Worm (Caenorhabditis elegans) whole organism, young adult: ENCODE data around the gene C50F4.16.
A peak's percentile ranks its signal among the peaks of the same experiment; 100 is the strongest.

ENCODE experiments used
- B0336.3 ChIP-seq: fragments of 200-800 bp; sonication (Bioruptor generic); IDR thresholded peaks from 2 replicates; pipeline ENCODE4 v1.3.6; 2022; ENCODE audit warnings: missing genetic modification characterization, missing compliant biosample characterization
- C06A6.2 ChIP-seq: fragments of 200-800 bp; sonication (Bioruptor generic); conservative IDR thresholded peaks from 2 replicates; pipeline ENCODE4 v1.3.6; 2022; ENCODE audit warnings: missing genetic modification characterization, missing compliant biosample characterization
- D2030.7 ChIP-seq: fragments of 200-800 bp; sonication (Bioruptor generic); IDR thresholded peaks from 2 replicates; pipeline ENCODE4 v1.3.6; 2022; ENCODE audit warnings: missing genetic modification reagents, missing genetic modification characterization, missing compliant biosample characterization
- F39B2.1 ChIP-seq: fragments of 200-800 bp; sonication (Bioruptor generic); IDR thresholded peaks from 2 replicates; pipeline ENCODE4 v1.3.6; 2022; ENCODE audit warnings: missing genetic modification reagents, missing genetic modification characterization, missing compliant biosample characterization
- F49E8.2 ChIP-seq: sonication (generic microtip); optimal IDR thresholded peaks from 3 replicates; lab custom pipeline; 2017; ENCODE audit warnings: missing genetic modification characterization, mild to moderate bottlenecking, missing compliant biosample characterization, antibody characterized with exemption, moderate library complexity; ENCODE audit not compliant: insufficient read depth
- F55B11.4 ChIP-seq: sonication (generic microtip); optimal IDR thresholded peaks from 2 replicates; lab custom pipeline; 2016; ENCODE audit warnings: missing compliant biosample characterization, missing genetic modification characterization, borderline replicate concordance; ENCODE audit not compliant: insufficient read depth
- F57A8.1 ChIP-seq: fragments of 200-800 bp; sonication (Bioruptor generic); optimal IDR thresholded peaks from 2 replicates; lab custom pipeline; 2018; ENCODE audit warnings: mild to moderate bottlenecking, missing genetic modification characterization, moderate library complexity, missing compliant biosample characterization
- K12H6.12 ChIP-seq: fragments of 200-800 bp; sonication (Bioruptor generic); optimal IDR thresholded peaks from 2 replicates; lab custom pipeline; 2018; ENCODE audit warnings: mild to moderate bottlenecking, missing genetic modification characterization, missing compliant biosample characterization
- T26A5.8 ChIP-seq: sonication (generic microtip); optimal IDR thresholded peaks from 2 replicates; lab custom pipeline; 2016; ENCODE audit warnings: missing genetic modification characterization, missing compliant biosample characterization
- Y53F4B.3 ChIP-seq: fragments of 200-800 bp; sonication (Bioruptor generic); IDR thresholded peaks from 2 replicates; pipeline ENCODE4 v1.3.6; 2022; ENCODE audit warnings: missing genetic modification reagents, missing genetic modification characterization, missing compliant biosample characterization
- Y79H2A.3 ChIP-seq: fragments of 200-800 bp; sonication (Bioruptor generic); conservative IDR thresholded peaks from 2 replicates; pipeline ENCODE4 v1.3.6; 2022; ENCODE audit warnings: missing genetic modification reagents, missing genetic modification characterization, missing compliant biosample characterization
- Y95B8A.8 ChIP-seq: fragments of 200-800 bp; sonication (Bioruptor generic); IDR thresholded peaks from 2 replicates; pipeline ENCODE4 v1.3.6; 2022; ENCODE audit warnings: missing genetic modification reagents, missing genetic modification characterization, missing compliant biosample characterization
- ZK185.1 ChIP-seq: sonication (generic microtip); optimal IDR thresholded peaks from 2 replicates; lab custom pipeline; 2016; ENCODE audit warnings: mild to moderate bottlenecking, missing genetic modification characterization, missing compliant biosample characterization; ENCODE audit not compliant: poor library complexity, severe bottlenecking
- ama-1 ChIP-seq, 3 experiments: fragments of 150-350 bp in 1 of 3; sonication (generic microtip) in 2 of 3; optimal IDR thresholded peaks; 2 replicates each; lab custom pipeline; 2014 to 2018; ENCODE audit warnings: missing biosample characterization in 2 of 3, missing genetic modification characterization in 2 of 3, missing genetic modification reagents in 2 of 3
- aptf-3 ChIP-seq: fragments of 200-800 bp; sonication (Bioruptor generic); IDR thresholded peaks from 2 replicates; pipeline ENCODE4 v1.3.6; 2022; ENCODE audit warnings: missing genetic modification characterization, missing compliant biosample characterization
- attf-3 ChIP-seq: fragments of 200-800 bp; sonication (Bioruptor generic); conservative IDR thresholded peaks from 2 replicates; pipeline ENCODE4 v1.3.6; 2022; ENCODE audit warnings: missing genetic modification reagents, missing genetic modification characterization, missing compliant biosample characterization
- attf-5 ChIP-seq: fragments of 200-800 bp; sonication (Bioruptor generic); optimal IDR thresholded peaks from 2 replicates; lab custom pipeline; 2018; ENCODE audit warnings: mild to moderate bottlenecking, missing genetic modification characterization, missing compliant biosample characterization
- attf-6 ChIP-seq: fragments of 200-800 bp; sonication (Bioruptor generic); IDR thresholded peaks from 2 replicates; pipeline ENCODE4 v1.3.6; 2022; ENCODE audit warnings: missing genetic modification reagents, missing genetic modification characterization, missing compliant biosample characterization
- cebp-2 ChIP-seq: fragments of 200-800 bp; sonication (Bioruptor generic); IDR thresholded peaks from 2 replicates; pipeline ENCODE4 v1.3.6; 2022; ENCODE audit warnings: missing genetic modification characterization, missing compliant biosample characterization
- ceh-27 ChIP-seq: fragments of 200-800 bp; sonication (Bioruptor generic); optimal IDR thresholded peaks from 2 replicates; lab custom pipeline; 2018; ENCODE audit warnings: mild to moderate bottlenecking, missing genetic modification characterization, moderate library complexity, missing compliant biosample characterization
- ceh-79 ChIP-seq: sonication (generic microtip); optimal IDR thresholded peaks from 2 replicates; lab custom pipeline; 2017; ENCODE audit warnings: mild to moderate bottlenecking, missing genetic modification characterization, missing compliant biosample characterization
- ceh-91 ChIP-seq: fragments of 200-800 bp; sonication (Bioruptor generic); IDR thresholded peaks from 2 replicates; pipeline ENCODE4 v1.3.6; 2022; ENCODE audit warnings: missing genetic modification reagents, missing genetic modification characterization, missing compliant biosample characterization
- dox-1 ChIP-seq: fragments of 200-800 bp; sonication (Bioruptor generic); IDR thresholded peaks from 2 replicates; pipeline ENCODE4 v1.3.6; 2022; ENCODE audit warnings: missing genetic modification reagents, missing genetic modification characterization, missing compliant biosample characterization
- efl-1 ChIP-seq: fragments of 150-350 bp; optimal IDR thresholded peaks from 2 replicates; lab custom pipeline; 2014; ENCODE audit warnings: missing biosample characterization, missing genetic modification reagents, missing genetic modification characterization
- egl-44 ChIP-seq: fragments of 200-800 bp; sonication (Bioruptor generic); IDR thresholded peaks from 2 replicates; pipeline ENCODE4 v1.3.6; 2022; ENCODE audit warnings: missing genetic modification reagents, missing genetic modification characterization, missing compliant biosample characterization
- ets-4 ChIP-seq: fragments of 200-800 bp; sonication (Bioruptor generic); optimal IDR thresholded peaks from 2 replicates; lab custom pipeline; 2018; ENCODE audit warnings: mild to moderate bottlenecking, missing genetic modification characterization, missing compliant biosample characterization
- gei-17 ChIP-seq: fragments of 200-800 bp; sonication (Bioruptor generic); optimal IDR thresholded peaks from 2 replicates; lab custom pipeline; 2018; ENCODE audit warnings: mild to moderate bottlenecking, missing genetic modification characterization, missing compliant biosample characterization
- him-1 ChIP-seq: sonication (generic microtip); optimal IDR thresholded peaks from 2 replicates; lab custom pipeline; 2016; ENCODE audit warnings: missing genotype, missing genetic modification reagents, missing genetic modification characterization, missing compliant biosample characterization
- hlh-26 ChIP-seq: fragments of 200-800 bp; sonication (Bioruptor generic); conservative IDR thresholded peaks from 2 replicates; pipeline ENCODE4 v1.3.6; 2022; ENCODE audit warnings: missing genetic modification reagents, missing genetic modification characterization, missing compliant biosample characterization
- hmg-1.2 ChIP-seq: fragments of 200-800 bp; sonication (Bioruptor generic); IDR thresholded peaks from 2 replicates; pipeline ENCODE4 v1.3.6; 2022; ENCODE audit warnings: missing genetic modification reagents, missing genetic modification characterization, missing compliant biosample characterization
- hsf-1 ChIP-seq: fragments of 200-800 bp; sonication (Bioruptor generic); IDR thresholded peaks from 2 replicates; pipeline ENCODE4 v1.3.6; 2022; ENCODE audit warnings: missing genetic modification reagents, missing genetic modification characterization, missing compliant biosample characterization
- let-526 ChIP-seq: fragments of 200-800 bp; sonication (Bioruptor generic); IDR thresholded peaks from 2 replicates; pipeline ENCODE4 v1.3.6; 2022; ENCODE audit warnings: missing genetic modification reagents, missing genetic modification characterization, missing compliant biosample characterization
- let-607 ChIP-seq, 2 experiments: fragments of 200-800 bp in 1 of 2; sonication (Bioruptor generic) in 1 of 2; sonication (generic microtip) in 1 of 2; optimal IDR thresholded peaks; 2 replicates each; lab custom pipeline; 2016 to 2018; ENCODE audit warnings: mild to moderate bottlenecking in 2 of 2, missing compliant biosample characterization in 2 of 2, missing genetic modification characterization in 2 of 2, moderate library complexity in 2 of 2, missing genotype in 1 of 2
- lir-1 ChIP-seq: fragments of 200-800 bp; sonication (Bioruptor generic); conservative IDR thresholded peaks from 2 replicates; pipeline ENCODE4 v1.3.6; 2022; ENCODE audit warnings: missing genetic modification reagents, missing genetic modification characterization, missing compliant biosample characterization
- lsy-27 ChIP-seq: sonication (generic microtip); optimal IDR thresholded peaks from 2 replicates; lab custom pipeline; 2017; ENCODE audit warnings: missing genetic modification characterization, mild to moderate bottlenecking, missing compliant biosample characterization, antibody characterized with exemption, missing genotype, borderline replicate concordance; ENCODE audit not compliant: insufficient read depth
- madf-8 ChIP-seq: fragments of 200-800 bp; sonication (Bioruptor generic); conservative IDR thresholded peaks from 2 replicates; pipeline ENCODE4 v1.3.6; 2022; ENCODE audit warnings: missing genetic modification reagents, missing genetic modification characterization, missing compliant biosample characterization
- mxl-1 ChIP-seq: sonication (generic microtip); optimal IDR thresholded peaks from 2 replicates; lab custom pipeline; 2016; ENCODE audit warnings: missing genetic modification characterization, missing compliant biosample characterization
- pha-4 ChIP-seq: fragments of 150-350 bp; sonication (generic microtip); optimal IDR thresholded peaks from 2 replicates; lab custom pipeline; 2014; ENCODE audit warnings: missing biosample characterization, missing genetic modification reagents, missing genetic modification characterization
- rec-8 ChIP-seq, 2 experiments: sonication (generic microtip); optimal IDR thresholded peaks; 2 replicates each; lab custom pipeline; 2016; ENCODE audit warnings: mild to moderate bottlenecking in 2 of 2, missing genetic modification characterization in 2 of 2, missing genetic modification reagents in 2 of 2, missing genotype in 2 of 2, missing biosample characterization in 1 of 2, missing compliant biosample characterization in 1 of 2, moderate library complexity in 1 of 2
- repo-1 ChIP-seq: sonication (generic microtip); optimal IDR thresholded peaks from 2 replicates; lab custom pipeline; 2017; ENCODE audit warnings: mild to moderate bottlenecking, missing genetic modification characterization, missing compliant biosample characterization
- snpc-3.4 ChIP-seq: sonication (generic microtip); optimal IDR thresholded peaks from 2 replicates; lab custom pipeline; 2017; ENCODE audit warnings: missing genetic modification characterization, mild to moderate bottlenecking, missing compliant biosample characterization, antibody characterized with exemption, moderate library complexity, missing genotype, missing genetic modification reagents
- snpc-4 ChIP-seq, 5 experiments: fragments of 150-350 bp in 1 of 5; sonication (generic microtip) in 4 of 5; optimal IDR thresholded peaks; 2 replicates each; lab custom pipeline; 2014 to 2018; ENCODE audit warnings: missing genetic modification characterization in 5 of 5, missing biosample characterization in 3 of 5, antibody characterized with exemption in 2 of 5, mild to moderate bottlenecking in 2 of 5, missing compliant biosample characterization in 2 of 5, missing genotype in 2 of 5, moderate library complexity in 2 of 5, missing genetic modification reagents in 1 of 5
- unc-130 ChIP-seq: sonication (generic microtip); optimal IDR thresholded peaks from 2 replicates; lab custom pipeline; 2016; ENCODE audit warnings: missing genetic modification reagents, missing genetic modification characterization, missing compliant biosample characterization
- xnd-1 ChIP-seq: sonication (generic microtip); optimal IDR thresholded peaks from 2 replicates; lab custom pipeline; 2016; ENCODE audit warnings: missing genotype, missing genetic modification reagents, missing genetic modification characterization, missing compliant biosample characterization
- zim-3 ChIP-seq: sonication (generic microtip); optimal IDR thresholded peaks from 2 replicates; lab custom pipeline; 2017; ENCODE audit warnings: mild to moderate bottlenecking, missing genetic modification characterization, moderate library complexity, missing compliant biosample characterization
- ztf-18 ChIP-seq: sonication (generic microtip); optimal IDR thresholded peaks from 2 replicates; lab custom pipeline; 2016; ENCODE audit warnings: missing genotype, mild to moderate bottlenecking, missing genetic modification characterization, missing compliant biosample characterization
- ztf-25 ChIP-seq: fragments of 200-800 bp; sonication (Bioruptor generic); IDR thresholded peaks from 2 replicates; pipeline ENCODE4 v1.3.6; 2022; ENCODE audit warnings: missing genetic modification reagents, missing genetic modification characterization, missing compliant biosample characterization

Gene C50F4.16

DNA sequence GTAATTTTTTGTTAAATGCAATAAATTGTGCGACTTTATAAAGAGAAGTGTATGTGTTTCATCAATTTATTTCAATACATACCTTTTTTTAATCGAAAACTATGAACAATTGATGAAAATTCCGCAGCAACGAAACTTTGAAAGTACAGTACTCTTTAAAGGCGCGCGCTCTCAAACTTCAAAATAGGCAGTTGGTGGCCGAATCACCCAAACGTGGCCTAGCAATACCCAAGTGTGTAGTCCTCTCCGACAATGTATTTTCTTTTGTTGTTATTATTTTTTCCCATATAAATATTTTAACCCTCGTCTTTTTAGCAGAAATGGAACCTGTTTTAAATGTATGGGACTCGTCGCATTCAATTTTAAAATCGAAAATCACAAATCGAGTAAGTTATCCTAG lies 4.9 kb downstream of the C50F4.16 start, which contains the start of gene C50F4.4:
C50F4.4 (plus strand) TSS at position 267 of the 400 bp plus-strand sequence.
- TF ChIP-seq hlh-26 (GFP tag; lab: Robert Waterston, UW) (no peak), D2030.7 (GFP tag; lab: Robert Waterston, UW) (peak; percentile 32; the same call in 1 of the 2 replicates), madf-8 (GFP tag; lab: Robert Waterston, UW) (peak; percentile 49), ceh-79 (tag; lab: Kevin White, UChicago) (no peak), let-607 (tag; optimal IDR thresholded peaks at IDR 0.05; lab: Kevin White, UChicago) (peak in 1 of 2 experiments; percentile 16), hmg-1.2 (0 out of 2 replicates have a peak, but pooled peaks have one; percentile 15), snpc-3.4 (tag; lab: Kevin White, UChicago) (peak; percentile 53), rec-8 (tag; optimal IDR thresholded peaks at IDR 0.05; lab: Kevin White, UChicago) (peak in 1 of 2 experiments; percentile 32), T26A5.8 (no peak), hsf-1 (GFP tag; lab: Robert Waterston, UW) (no peak), zim-3 (no peak), let-526 (GFP tag; lab: Robert Waterston, UW) (no peak), snpc-4 (GFP tag; optimal IDR thresholded peaks at IDR 0.05; lab: Kevin White, UChicago) (no peak), snpc-4 (tag; optimal IDR thresholded peaks at IDR 0.05; lab: Kevin White, UChicago) (peak in 2 of 4 experiments; percentile 3 to 27), F57A8.1 (GFP tag; lab: Kevin White, UChicago) (no peak), repo-1 (no peak), unc-130 (GFP tag; lab: Kevin White, UChicago) (peak; percentile 66), B0336.3 (GFP tag; lab: Robert Waterston, UW) (no peak), him-1 (tag; lab: Kevin White, UChicago) (peak; percentile 50), mxl-1 (tag; lab: Kevin White, UChicago) (no peak), egl-44 (GFP tag; lab: Robert Waterston, UW) (no peak), F55B11.4 (tag; lab: Kevin White, UChicago) (no peak), lsy-27 (tag; lab: Kevin White, UChicago) (no peak), K12H6.12 (tag; lab: Kevin White, UChicago) (no peak), gei-17 (no peak), C06A6.2 (GFP tag; lab: Robert Waterston, UW) (no peak), xnd-1 (tag; lab: Kevin White, UChicago) (peak; percentile 26), Y53F4B.3 (GFP tag; lab: Robert Waterston, UW) (no peak), ztf-25 (no peak), attf-3 (no peak), ets-4 (GFP tag; lab: Kevin White, UChicago) (no peak), ZK185.1 (peak; percentile 69), attf-5 (no peak), pha-4 (tag; lab: Kevin White, UChicago) (no peak), ceh-27 (GFP tag; lab: Kevin White, UChicago) (peak; percentile 43), Y79H2A.3 (GFP tag; lab: Robert Waterston, UW) (0 out of 2 replicates have a peak, but pooled peaks have one; percentile 18), aptf-3 (GFP tag; lab: Robert Waterston, UW) (no peak), F49E8.2 (tag; lab: Kevin White, UChicago) (peak; percentile 45), ztf-18 (tag; lab: Kevin White, UChicago) (peak; percentile 33), efl-1 (GFP tag; lab: Kevin White, UChicago) (peak; percentile 50), attf-6 (GFP tag; lab: Robert Waterston, UW) (peak; percentile 57), ceh-91 (0 out of 2 replicates have a peak, but pooled peaks have one; percentile 45), lir-1 (no peak), ama-1 (optimal IDR thresholded peaks at IDR 0.05; lab: Kevin White, UChicago) (no peak), ama-1 (GFP tag; optimal IDR thresholded peaks at IDR 0.05; lab: Kevin White, UChicago) (no peak), Y95B8A.8 (GFP tag; lab: Robert Waterston, UW) (no peak), F39B2.1 (GFP tag; lab: Robert Waterston, UW) (no peak), cebp-2 (no peak), dox-1 (GFP tag; lab: Robert Waterston, UW) (peak; percentile 71)
